Worm (Caenorhabditis elegans) whole organism, L1 larva: ENCODE data around the gene D1022.4.

ENCODE experiments used
- aha-1 ChIP-seq: fragments of 150-350 bp; optimal IDR thresholded peaks from 2 replicates; lab custom pipeline; 2014; ENCODE audit warnings: missing biosample characterization, missing genetic modification characterization
- lin-13 ChIP-seq: fragments of 150-350 bp; optimal IDR thresholded peaks from 2 replicates; lab custom pipeline; 2014; ENCODE audit warnings: missing biosample characterization, missing genetic modification reagents, missing genetic modification characterization
- mef-2 ChIP-seq: fragments of 150-350 bp; optimal IDR thresholded peaks from 2 replicates; lab custom pipeline; 2014; ENCODE audit warnings: missing biosample characterization, missing genetic modification characterization

ce11 chrII:7432327-7432726 is 24.8 kb downstream of the D1022.4 start, which contains the start of gene srd-54:
- no peak for TF ChIP-seq aha-1 (tag; lab: Kevin White, UChicago)
- no peak for TF ChIP-seq lin-13 (GFP tag; lab: Kevin White, UChicago)
- TF ChIP-seq mef-2 = no peak
